Fruit fly (Drosophila melanogaster): ENCODE measurements around the gene Osi17.
A peak's percentile ranks its signal among the peaks of the same experiment; 100 is the strongest.

The Osi17 gene

dm6 chr3R:6351181-6351580 is 39.6 kb downstream of the Osi17 start (continued):
- TF ChIP-seq CG6854 (GFP tag; optimal IDR thresholded peaks at IDR 0.05): peak; percentile 29
- peak; percentile 10 for TF ChIP-seq CG3919 (GFP tag; optimal IDR thresholded peaks at IDR 0.05)
- no peak for TF ChIP-seq CG16779 (tag; optimal IDR thresholded peaks at IDR 0.05)
- peak; percentile 37 for TF ChIP-seq CG1621 (tag; optimal IDR thresholded peaks at IDR 0.05)
- TF ChIP-seq CG8119 (GFP tag; IDR thresholded peaks at IDR 0.05): 0 out of 3 replicates have a peak, but pooled peaks have one; percentile 36
- no peak for TF ChIP-seq CG11294 (GFP tag; IDR thresholded peaks at IDR 0.05)
- TF ChIP-seq CG6163 (GFP tag; IDR thresholded peaks at IDR 0.05): 0 out of 3 replicates have a peak, but pooled peaks have one; percentile 10

- TF ChIP-seq Ets21C (GFP tag; optimal IDR thresholded peaks at IDR 0.05) (no peak), CG6163 (GFP tag; IDR thresholded peaks at IDR 0.05) (0 out of 3 replicates have a peak, but pooled peaks have one; percentile 41), CG31627 (GFP tag; optimal IDR thresholded peaks at IDR 0.05) (no peak), Gug (GFP tag; IDR thresholded peaks at IDR 0.05) (0 out of 2 replicates have a peak, but pooled peaks have one; percentile 26), net (GFP tag; optimal IDR thresholded peaks at IDR 0.05) (peak; percentile 31), lz (GFP tag; optimal IDR thresholded peaks at IDR 0.05) (no peak), salr (GFP tag; optimal IDR thresholded peaks at IDR 0.05) (peak in 1 of 2 experiments; percentile 54), spab (GFP tag; optimal IDR thresholded peaks at IDR 0.05) (no peak), Sox15 (GFP tag; optimal IDR thresholded peaks at IDR 0.05) (no peak), fd59A (GFP tag; optimal IDR thresholded peaks at IDR 0.05) (no peak), acj6 (GFP tag; optimal IDR thresholded peaks at IDR 0.05) (peak; percentile 49), Sox102F (GFP tag; optimal IDR thresholded peaks at IDR 0.05) (peak; percentile 15), Hr4 (GFP tag; optimal IDR thresholded peaks at IDR 0.05) (peak; percentile 76), CG9139 (GFP tag; optimal IDR thresholded peaks at IDR 0.05) (no peak), dac (GFP tag; optimal IDR thresholded peaks at IDR 0.05) (peak; percentile 37), Hr38 (GFP tag; optimal IDR thresholded peaks at IDR 0.05) (no peak), CG10631 (GFP tag; optimal IDR thresholded peaks at IDR 0.05) (peak; percentile 14), CG11762 (GFP tag; optimal IDR thresholded peaks at IDR 0.05; ENCODE audit: insufficient read depth) (no peak), fd85E (GFP tag; optimal IDR thresholded peaks at IDR 0.05) (no peak), CG10669 (GFP tag; optimal IDR thresholded peaks at IDR 0.05) (peak; percentile 39), fkh (GFP tag; optimal IDR thresholded peaks at IDR 0.05) (peak; percentile 38), esn (GFP tag; optimal IDR thresholded peaks at IDR 0.05) (peak; percentile 31), CG3032 (tag; optimal IDR thresholded peaks at IDR 0.05) (peak; percentile 42), CG15336 (GFP tag; IDR thresholded peaks at IDR 0.05) (peak; percentile 73), svp (GFP tag) (no peak), CG4318 (GFP tag; optimal IDR thresholded peaks at IDR 0.05) (peak; percentile 45), CG34406 (GFP tag; optimal IDR thresholded peaks at IDR 0.05) (no peak), CG8319 (GFP tag; optimal IDR thresholded peaks at IDR 0.05) (no peak), Ets96B (tag; optimal IDR thresholded peaks at IDR 0.05) (peak; percentile 17), Hr39 (GFP tag; optimal IDR thresholded peaks at IDR 0.05) (peak; percentile 9), OdsH (GFP tag; optimal IDR thresholded peaks at IDR 0.05) (peak; percentile 52), eg (GFP tag; IDR thresholded peaks at IDR 0.05) (peak; percentile 52; the same call in 2 of the 3 replicates), Blimp-1 (GFP tag; optimal IDR thresholded peaks at IDR 0.05) (no peak), CG32006 (GFP tag; optimal IDR thresholded peaks at IDR 0.05) (peak; percentile 77), CG11294 (GFP tag; IDR thresholded peaks at IDR 0.05) (no peak), dsx (GFP tag; optimal IDR thresholded peaks at IDR 0.05; ENCODE audit: poor library complexity, severe bottlenecking) (peak; percentile 13), CG16779 (tag; optimal IDR thresholded peaks at IDR 0.05) (peak; percentile 5), Sox14 (GFP tag; optimal IDR thresholded peaks at IDR 0.05) (peak; percentile 34), achi (GFP tag; optimal IDR thresholded peaks at IDR 0.05) (peak; percentile 39), CG6276 (GFP tag; optimal IDR thresholded peaks at IDR 0.05) (peak; percentile 64), Eip78C (GFP tag) (peak; percentile 79), CG3919 (GFP tag; optimal IDR thresholded peaks at IDR 0.05) (peak; percentile 24), Eip75B (GFP tag; optimal IDR thresholded peaks at IDR 0.05) (peak; percentile 4), Smox (GFP tag; optimal IDR thresholded peaks at IDR 0.05) (no peak), pdm3 (GFP tag; optimal IDR thresholded peaks at IDR 0.05) (peak; percentile 47), CG6854 (GFP tag; optimal IDR thresholded peaks at IDR 0.05) (no peak), CG1621 (tag; optimal IDR thresholded peaks at IDR 0.05) (no peak)
These were observed 40.3 kb downstream of the Osi17 start for dm6 chr3R:6351696-6352378.

Data from whole organism, prepupa.